Worm (Caenorhabditis elegans) whole organism, late embryonic: Measurements from ENCODE around the gene sma-2.

Experiments
- F13H6.1 ChIP-seq: sonication (generic microtip); optimal IDR thresholded peaks from 2 replicates; lab custom pipeline; 2016; ENCODE audit warnings: missing genetic modification characterization, missing compliant biosample characterization
- sdc-2 ChIP-seq: sonication (generic microtip); optimal IDR thresholded peaks from 2 replicates; lab custom pipeline; 2016; ENCODE audit warnings: missing genotype, missing genetic modification characterization, missing compliant biosample characterization

DNA sequence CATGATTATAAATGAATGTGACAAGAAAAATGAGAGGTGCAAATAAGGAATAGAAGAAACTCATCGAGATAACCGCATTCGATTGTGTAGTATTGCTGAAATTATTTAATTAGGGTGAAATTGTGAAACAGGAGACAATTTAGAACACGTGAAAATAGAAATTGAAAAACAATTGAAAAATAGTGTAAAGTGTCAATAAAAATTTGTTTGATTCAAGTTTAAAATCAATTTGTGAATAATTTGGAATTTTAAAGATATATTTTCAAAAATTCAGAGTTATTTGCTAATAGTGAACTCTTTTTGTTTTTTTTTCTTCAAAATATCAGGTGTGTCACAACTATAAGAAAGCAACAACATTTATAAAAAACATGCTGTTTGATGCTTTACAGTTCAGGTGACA lies 18.2 kb upstream of the sma-2 start, which contains the start of gene ZK370.4:
- TF ChIP-seq sdc-2 (tag; lab: Kevin White, UChicago) = no peak
- no peak for TF ChIP-seq F13H6.1 (tag; lab: Kevin White, UChicago)
